Worm (Caenorhabditis elegans) whole organism, early embryonic: Measurements from ENCODE around the gene F52H3.11.

Experiments used
- B0310.2 ChIP-seq: sonication (generic microtip); optimal IDR thresholded peaks from 2 replicates; lab custom pipeline; 2016; ENCODE audit warnings: mild to moderate bottlenecking, missing genetic modification characterization, missing compliant biosample characterization
- F13C5.2 ChIP-seq: sonication (generic microtip); optimal IDR thresholded peaks from 2 replicates; lab custom pipeline; 2017; ENCODE audit warnings: mild to moderate bottlenecking, missing genetic modification characterization, inconsistent platforms, missing compliant biosample characterization
- aly-1 ChIP-seq: sonication (generic microtip); optimal IDR thresholded peaks from 2 replicates; lab custom pipeline; 2016; ENCODE audit warnings: missing genetic modification characterization, missing compliant biosample characterization
- ama-1 ChIP-seq: fragments of 150-350 bp; optimal IDR thresholded peaks from 2 replicates; lab custom pipeline; 2014
- ceh-13 ChIP-seq: fragments of 200-800 bp; sonication (Bioruptor generic); optimal IDR thresholded peaks from 2 replicates; lab custom pipeline; 2018; ENCODE audit warnings: mild to moderate bottlenecking, missing genetic modification characterization, missing compliant biosample characterization
- ceh-36 ChIP-seq: sonication (generic microtip); optimal IDR thresholded peaks from 2 replicates; lab custom pipeline; 2016; ENCODE audit warnings: missing genetic modification characterization, inconsistent platforms, missing compliant biosample characterization
- ets-7 ChIP-seq: sonication (generic microtip); optimal IDR thresholded peaks from 2 replicates; lab custom pipeline; 2016; ENCODE audit warnings: missing genotype, missing genetic modification characterization, missing compliant biosample characterization
- flt-1 ChIP-seq: fragments of 200-800 bp; sonication (Bioruptor generic); IDR thresholded peaks from 2 replicates; pipeline ENCODE4 v1.3.6; 2022; ENCODE audit warnings: missing genetic modification characterization, missing compliant biosample characterization
- hmbx-1 ChIP-seq: sonication (generic microtip); optimal IDR thresholded peaks from 2 replicates; lab custom pipeline; 2016; ENCODE audit warnings: mild to moderate bottlenecking, missing genetic modification characterization, missing compliant biosample characterization
- hmg-4 ChIP-seq: fragments of 200-800 bp; sonication (Bioruptor generic); optimal IDR thresholded peaks from 2 replicates; lab custom pipeline; 2018; ENCODE audit warnings: mild to moderate bottlenecking, missing genetic modification characterization, missing compliant biosample characterization
- hnd-1 ChIP-seq: sonication (generic microtip); optimal IDR thresholded peaks from 2 replicates; lab custom pipeline; 2016; ENCODE audit warnings: missing genetic modification characterization, missing compliant biosample characterization
- pes-1 ChIP-seq: fragments of 200-800 bp; sonication (Bioruptor generic); IDR thresholded peaks from 2 replicates; pipeline ENCODE4 v1.3.6; 2022; ENCODE audit warnings: missing genetic modification reagents, missing genetic modification characterization, missing compliant biosample characterization
- scrt-1 ChIP-seq: fragments of 200-800 bp; sonication (Bioruptor generic); IDR thresholded peaks from 2 replicates; pipeline ENCODE4 v1.3.6; 2022; ENCODE audit warnings: missing genetic modification characterization, missing compliant biosample characterization
- sea-1 ChIP-seq: fragments of 200-800 bp; sonication (Bioruptor generic); conservative IDR thresholded peaks from 2 replicates; pipeline ENCODE4 v1.3.6; 2022; ENCODE audit warnings: missing genetic modification characterization, missing compliant biosample characterization
- tbx-11 ChIP-seq: fragments of 200-800 bp; sonication (Bioruptor generic); IDR thresholded peaks from 2 replicates; pipeline ENCODE4 v1.3.6; 2022; ENCODE audit warnings: missing genetic modification characterization, missing compliant biosample characterization
- tbx-37 ChIP-seq: fragments of 200-800 bp; sonication (Bioruptor generic); conservative IDR thresholded peaks from 2 replicates; pipeline ENCODE4 v1.3.6; 2022; ENCODE audit warnings: missing genetic modification reagents, missing genetic modification characterization, missing compliant biosample characterization
- tra-4 ChIP-seq: sonication (generic microtip); optimal IDR thresholded peaks from 2 replicates; lab custom pipeline; 2017; ENCODE audit warnings: missing genetic modification characterization, missing compliant biosample characterization

F52H3.11 gene

ce11 chrII:10034769-10035168 lies 10.2 kb downstream of the F52H3.11 start:
- TF ChIP-seq pes-1 (GFP tag; lab: Robert Waterston, UW) (peak; percentile 81), tbx-11 (GFP tag; lab: Robert Waterston, UW) (peak; percentile 77; the same call in 1 of the 2 replicates), tbx-37 (GFP tag; lab: Robert Waterston, UW) (peak; percentile 49; the same call in 1 of the 2 replicates), scrt-1 (peak; percentile 66; the same call in 1 of the 2 replicates), sea-1 (GFP tag; lab: Robert Waterston, UW) (peak; percentile 63; the same call in 1 of the 2 replicates)

- TF ChIP-seq flt-1 (peak; percentile 76), tbx-37 (GFP tag; lab: Robert Waterston, UW) (peak; percentile 85), pes-1 (GFP tag; lab: Robert Waterston, UW) (peak; percentile 91), tbx-11 (GFP tag; lab: Robert Waterston, UW) (peak; percentile 79), F13C5.2 (peak; percentile 39), scrt-1 (peak; percentile 81), sea-1 (GFP tag; lab: Robert Waterston, UW) (peak; percentile 94)
Measured at ce11 chrII:10033163-10033871, 11.6 kb downstream of the F52H3.11 start, which contains the start of gene mtcu-2. Gene mtcu-2, minus strand, starts transcription at chrII:10033213.

ce11 chrII:10029890-10030289 lies 15.1 kb downstream of the F52H3.11 start, which contains the start of gene ttc-36:
Gene ttc-36, plus strand, starts transcription at chrII:10030190.
- TF ChIP-seq tra-4 (tag; lab: Kevin White, UChicago), result no peak
- no peak for TF ChIP-seq sea-1 (GFP tag; lab: Robert Waterston, UW)
- no peak for TF ChIP-seq hnd-1 (tag; lab: Kevin White, UChicago)
- TF ChIP-seq ama-1 (lab: Kevin White, UChicago), result no peak
- no peak for TF ChIP-seq ceh-13 (GFP tag; lab: Kevin White, UChicago)
- TF ChIP-seq aly-1 (tag; lab: Kevin White, UChicago), result no peak
- TF ChIP-seq tbx-11 (GFP tag; lab: Robert Waterston, UW), result no peak
- no peak for TF ChIP-seq B0310.2 (tag; lab: Kevin White, UChicago)
- no peak for TF ChIP-seq flt-1
- no peak for TF ChIP-seq hmg-4 (GFP tag; lab: Kevin White, UChicago)
- TF ChIP-seq ets-7 (tag; lab: Kevin White, UChicago), result no peak
- no peak for TF ChIP-seq tbx-37 (GFP tag; lab: Robert Waterston, UW)
- TF ChIP-seq ceh-36 (tag; lab: Kevin White, UChicago), result no peak
- no peak for TF ChIP-seq scrt-1

- TF ChIP-seq ets-7 (tag; lab: Kevin White, UChicago), result no peak
- TF ChIP-seq hmbx-1 (tag; lab: Kevin White, UChicago), result no peak
- no peak for TF ChIP-seq hmg-4 (GFP tag; lab: Kevin White, UChicago)
- TF ChIP-seq tra-4 (tag; lab: Kevin White, UChicago), result no peak
- TF ChIP-seq F13C5.2, result no peak
Measured at ce11 chrII:10029044-10029443, 15.9 kb downstream of the F52H3.11 start.

- TF ChIP-seq ama-1 (lab: Kevin White, UChicago) (no peak), flt-1 (no peak), hmbx-1 (tag; lab: Kevin White, UChicago) (no peak), pes-1 (GFP tag; lab: Robert Waterston, UW) (no peak), aly-1 (tag; lab: Kevin White, UChicago) (no peak), F13C5.2 (no peak), tra-4 (tag; lab: Kevin White, UChicago) (no peak), ceh-13 (GFP tag; lab: Kevin White, UChicago) (no peak), hnd-1 (tag; lab: Kevin White, UChicago) (no peak), ets-7 (tag; lab: Kevin White, UChicago) (no peak), ceh-36 (tag; lab: Kevin White, UChicago) (no peak), tbx-11 (GFP tag; lab: Robert Waterston, UW) (no peak)
Measured at ce11 chrII:10028195-10028594, 16.8 kb downstream of the F52H3.11 start, which contains the start of gene F52H3.6. Gene F52H3.6, minus strand, starts transcription at chrII:10028422.

ce11 chrII:10025059-10025458 lies 19.9 kb downstream of the F52H3.11 start:
- TF ChIP-seq pes-1 (GFP tag; lab: Robert Waterston, UW), result no peak
- TF ChIP-seq flt-1, result no peak
- no peak for TF ChIP-seq tbx-37 (GFP tag; lab: Robert Waterston, UW)
- no peak for TF ChIP-seq tbx-11 (GFP tag; lab: Robert Waterston, UW)
- no peak for TF ChIP-seq B0310.2 (tag; lab: Kevin White, UChicago)
- no peak for TF ChIP-seq ets-7 (tag; lab: Kevin White, UChicago)
- TF ChIP-seq ceh-13 (GFP tag; lab: Kevin White, UChicago), result no peak
- no peak for TF ChIP-seq tra-4 (tag; lab: Kevin White, UChicago)
- no peak for TF ChIP-seq F13C5.2
- TF ChIP-seq hnd-1 (tag; lab: Kevin White, UChicago), result no peak
- TF ChIP-seq ceh-36 (tag; lab: Kevin White, UChicago), result no peak
- no peak for TF ChIP-seq hmbx-1 (tag; lab: Kevin White, UChicago)
- TF ChIP-seq sea-1 (GFP tag; lab: Robert Waterston, UW), result no peak
- TF ChIP-seq scrt-1, result no peak

ce11 chrII:10021749-10022148 lies 23.2 kb downstream of the F52H3.11 start:
- TF ChIP-seq B0310.2 (tag; lab: Kevin White, UChicago), result no peak
- no peak for TF ChIP-seq hnd-1 (tag; lab: Kevin White, UChicago)
- no peak for TF ChIP-seq sea-1 (GFP tag; lab: Robert Waterston, UW)
- no peak for TF ChIP-seq ceh-13 (GFP tag; lab: Kevin White, UChicago)
- TF ChIP-seq ets-7 (tag; lab: Kevin White, UChicago), result no peak
- no peak for TF ChIP-seq hmg-4 (GFP tag; lab: Kevin White, UChicago)
